Worm (Caenorhabditis elegans): Measurements from ENCODE around the gene spp-8.

The spp-8 gene

ce11 chrIV:8432709-8433108 is 48.8 kb upstream of the spp-8 start, which contains the start of the genes T26A8.4 and pdtf-1 (continued):
- TF ChIP-seq ceh-9 (tag; optimal IDR thresholded peaks at IDR 0.05) = no peak
- TF ChIP-seq ceh-14 (tag; optimal IDR thresholded peaks at IDR 0.05) = no peak
- peak; percentile 91 for TF ChIP-seq ref-2 (tag; optimal IDR thresholded peaks at IDR 0.05)
- peak; percentile 65 for TF ChIP-seq tbx-2 (tag; optimal IDR thresholded peaks at IDR 0.05)
- TF ChIP-seq madf-2 (tag; optimal IDR thresholded peaks at IDR 0.05) = peak; percentile 31
- no peak for TF ChIP-seq elt-4 (tag; optimal IDR thresholded peaks at IDR 0.05)
- TF ChIP-seq ahr-1 (tag; optimal IDR thresholded peaks at IDR 0.05) = no peak
- peak; percentile 72 for TF ChIP-seq ceh-31 (tag; optimal IDR thresholded peaks at IDR 0.05)
- no peak for TF ChIP-seq pha-4 (tag; optimal IDR thresholded peaks at IDR 0.05)
- TF ChIP-seq fkh-10 (GFP tag; optimal IDR thresholded peaks at IDR 0.05) = peak; percentile 26
- peak; percentile 6 for TF ChIP-seq lin-11 (tag; optimal IDR thresholded peaks at IDR 0.05)
- TF ChIP-seq ceh-6 (GFP tag; optimal IDR thresholded peaks at IDR 0.05) = no peak
- TF ChIP-seq unc-86 (tag; optimal IDR thresholded peaks at IDR 0.05) = peak; percentile 7
- TF ChIP-seq hlh-15 (tag; optimal IDR thresholded peaks at IDR 0.05) = no peak
- no peak for TF ChIP-seq hlh-8 (tag; optimal IDR thresholded peaks at IDR 0.05)
- TF ChIP-seq syd-9 (tag; optimal IDR thresholded peaks at IDR 0.05) = peak; percentile 37
- no peak for TF ChIP-seq K02D7.2 (tag; optimal IDR thresholded peaks at IDR 0.05)
- TF ChIP-seq dve-1 (tag; optimal IDR thresholded peaks at IDR 0.05) = peak; percentile 65
- no peak for TF ChIP-seq nhr-11 (tag; optimal IDR thresholded peaks at IDR 0.05)

- no peak for TF ChIP-seq che-1 (tag; optimal IDR thresholded peaks at IDR 0.05)
- TF ChIP-seq nhr-232 (tag; optimal IDR thresholded peaks at IDR 0.05) = no peak
- TF ChIP-seq elt-2 (tag; optimal IDR thresholded peaks at IDR 0.05) = no peak
- no peak for TF ChIP-seq ceh-31 (tag; optimal IDR thresholded peaks at IDR 0.05)
- TF ChIP-seq pros-1 (tag; optimal IDR thresholded peaks at IDR 0.05) = no peak
- no peak for TF ChIP-seq hlh-8 (tag; optimal IDR thresholded peaks at IDR 0.05)
- TF ChIP-seq hlh-13 (GFP tag; optimal IDR thresholded peaks at IDR 0.05) = no peak
- TF ChIP-seq pha-4 (tag; optimal IDR thresholded peaks at IDR 0.05) = no peak
- TF ChIP-seq mec-3 (tag; optimal IDR thresholded peaks at IDR 0.05; ENCODE audit: borderline replicate concordance) = no peak
- TF ChIP-seq fkh-10 (GFP tag; optimal IDR thresholded peaks at IDR 0.05) = no peak
- no peak for TF ChIP-seq dmd-4 (tag; optimal IDR thresholded peaks at IDR 0.05; ENCODE audit: borderline replicate concordance)
- TF ChIP-seq hlh-6 (tag; optimal IDR thresholded peaks at IDR 0.05) = no peak
- no peak for TF ChIP-seq ama-1 (optimal IDR thresholded peaks at IDR 0.05)
- TF ChIP-seq Y22D7AL.16 (tag; optimal IDR thresholded peaks at IDR 0.05) = no peak
- no peak for TF ChIP-seq ceh-6 (GFP tag; optimal IDR thresholded peaks at IDR 0.05)
- no peak for TF ChIP-seq ets-4 (tag; optimal IDR thresholded peaks at IDR 0.05)
These were observed 34.6 kb upstream of the spp-8 start, which contains the start of gene T01B11.1 for ce11 chrIV:8446904-8447303. Gene T01B11.1, plus strand, starts transcription at chrIV:8447204.

- no peak for TF ChIP-seq ceh-45 (GFP tag; IDR thresholded peaks at IDR 0.05)
- TF ChIP-seq sox-2 (GFP tag; IDR thresholded peaks at IDR 0.05) = no peak
- TF ChIP-seq ref-2 (tag; optimal IDR thresholded peaks at IDR 0.05) = no peak
These were observed 31.6 kb upstream of the spp-8 start for ce11 chrIV:8449869-8450268.

- no peak for TF ChIP-seq T23F11.4 (GFP tag; optimal IDR thresholded peaks at IDR 0.05)
- peak; percentile 99 for TF ChIP-seq elt-2 (tag; optimal IDR thresholded peaks at IDR 0.05)
These were observed 30.9 kb upstream of the spp-8 start for ce11 chrIV:8450534-8450933.

ce11 chrIV:8451709-8452248 is 29.7 kb upstream of the spp-8 start, which contains the start of gene eppl-1:
Gene eppl-1, minus strand, starts transcription at chrIV:8451759.
- TF ChIP-seq elt-2 (tag; optimal IDR thresholded peaks at IDR 0.05) (peak; percentile 37), K09A11.1 (tag; optimal IDR thresholded peaks at IDR 0.05; ENCODE audit: insufficient read depth) (no peak)
